Fruit fly (Drosophila melanogaster): Measurements from ENCODE around the gene Itpr.
A peak's percentile ranks its signal among the peaks of the same experiment; 100 is the strongest.

Gene Itpr

DNA sequence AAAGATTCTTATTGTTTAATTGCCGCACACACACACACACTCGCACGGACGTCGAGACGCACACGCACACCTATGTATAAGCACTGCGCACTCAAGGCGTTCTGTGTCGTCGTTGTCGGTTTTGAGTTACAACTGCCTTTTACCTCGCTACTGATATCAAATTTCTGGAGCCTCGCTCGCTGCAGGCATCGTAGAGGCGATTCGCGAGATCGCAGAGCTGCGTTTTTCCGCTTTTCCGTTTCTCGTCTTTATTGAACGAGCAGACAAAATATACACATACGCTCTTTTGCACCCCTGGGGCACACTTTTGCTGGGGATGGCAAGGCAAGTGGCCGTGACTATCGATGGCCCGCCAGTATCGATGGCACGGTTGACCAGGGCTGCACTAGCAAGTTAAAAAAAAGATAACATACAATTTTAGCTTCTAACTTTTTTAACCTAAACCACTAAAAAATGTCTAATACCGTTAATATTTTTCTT lies 30.6 kb downstream of the Itpr start, which contains the start of gene CG2519 (continued):
- TF ChIP-seq CG12219 (GFP tag; optimal IDR thresholded peaks at IDR 0.05), result no peak
- peak; percentile 15 for TF ChIP-seq CG10209 (GFP tag; optimal IDR thresholded peaks at IDR 0.05)
- 0 out of 3 replicates have a peak, but pooled peaks have one; percentile 40 for TF ChIP-seq Optix (GFP tag; IDR thresholded peaks at IDR 0.05)
- peak; percentile 82 for TF ChIP-seq CG7987 (GFP tag; optimal IDR thresholded peaks at IDR 0.05)
- peak; percentile 72 for TF ChIP-seq zfh2 (GFP tag; optimal IDR thresholded peaks at IDR 0.05)
- TF ChIP-seq kah (GFP tag; optimal IDR thresholded peaks at IDR 0.05), result peak; percentile 56
- TF ChIP-seq repo (GFP tag; optimal IDR thresholded peaks at IDR 0.05), result no peak
- no peak for TF ChIP-seq B-H1 (GFP tag; IDR thresholded peaks at IDR 0.05)
- peak; percentile 67; the same call in 1 of the 2 replicates for TF ChIP-seq Xrp1 (GFP tag; IDR thresholded peaks at IDR 0.05)
- TF ChIP-seq CG17361 (GFP tag; IDR thresholded peaks at IDR 0.05), result no peak
- TF ChIP-seq lov (optimal IDR thresholded peaks at IDR 0.05), result no peak
- 0 out of 3 replicates have a peak, but pooled peaks have one; percentile 53 for TF ChIP-seq lov (GFP tag; IDR thresholded peaks at IDR 0.05)
- TF ChIP-seq kni (GFP tag; optimal IDR thresholded peaks at IDR 0.05), result no peak
- TF ChIP-seq bowl (GFP tag; IDR thresholded peaks at IDR 0.05), result no peak; the same call in 1 of the 2 replicates
- peak; percentile 55; the same call in 1 of the 2 replicates for TF ChIP-seq HLH3B (GFP tag; IDR thresholded peaks at IDR 0.05)
- TF ChIP-seq cato (GFP tag; optimal IDR thresholded peaks at IDR 0.05; ENCODE audit: borderline replicate concordance), result no peak
- no peak for TF ChIP-seq CG4854 (GFP tag; optimal IDR thresholded peaks at IDR 0.05)
- no peak for TF ChIP-seq disco-r (GFP tag; optimal IDR thresholded peaks at IDR 0.05)
- peak; percentile 21 for TF ChIP-seq dmrt11E (tag; optimal IDR thresholded peaks at IDR 0.05)
- TF ChIP-seq CG7745 (tag; optimal IDR thresholded peaks at IDR 0.05), result no peak
- TF ChIP-seq CG6765 (GFP tag; optimal IDR thresholded peaks at IDR 0.05), result no peak
- no peak for TF ChIP-seq sd (tag; optimal IDR thresholded peaks at IDR 0.05)
- TF ChIP-seq zfh1 (GFP tag; IDR thresholded peaks at IDR 0.05), result peak; percentile 66
- TF ChIP-seq gcm (GFP tag; optimal IDR thresholded peaks at IDR 0.05), result no peak
- TF ChIP-seq sens (GFP tag), result peak; percentile 91
- TF ChIP-seq BtbVII (GFP tag; optimal IDR thresholded peaks at IDR 0.05), result no peak
- no peak for TF ChIP-seq CG17385 (GFP tag; optimal IDR thresholded peaks at IDR 0.05)
- TF ChIP-seq Gug (GFP tag; IDR thresholded peaks at IDR 0.05), result peak; percentile 74; the same call in 2 of the 4 replicates
- no peak for TF ChIP-seq Oaz (GFP tag; IDR thresholded peaks at IDR 0.05)
- no peak for TF ChIP-seq CG9215 (GFP tag; IDR thresholded peaks at IDR 0.05)
- TF ChIP-seq esg (GFP tag; conservative IDR thresholded peaks at IDR 0.05), result 0 out of 2 replicates have a peak, but pooled peaks have one; percentile 18
- peak; percentile 73 for TF ChIP-seq mam (GFP tag; optimal IDR thresholded peaks at IDR 0.05)
- TF ChIP-seq CG10147 (GFP tag; optimal IDR thresholded peaks at IDR 0.05), result no peak
- TF ChIP-seq CG7928 (GFP tag; optimal IDR thresholded peaks at IDR 0.05), result peak; percentile 98
- no peak for TF ChIP-seq hkb (optimal IDR thresholded peaks at IDR 0.05)
- TF ChIP-seq hkb (GFP tag; IDR thresholded peaks at IDR 0.05), result no peak
- peak; percentile 52 for TF ChIP-seq H2.0 (GFP tag; IDR thresholded peaks at IDR 0.05)
- TF ChIP-seq ind (GFP tag; optimal IDR thresholded peaks at IDR 0.05), result peak; percentile 55
- TF ChIP-seq ara (GFP tag; IDR thresholded peaks at IDR 0.05), result no peak
- no peak for TF ChIP-seq CG9727 (GFP tag; optimal IDR thresholded peaks at IDR 0.05)
- TF ChIP-seq CG4404 (GFP tag; IDR thresholded peaks at IDR 0.05), result no peak
- peak; percentile 46; the same call in 1 of the 2 replicates for TF ChIP-seq aop (GFP tag; IDR thresholded peaks at IDR 0.05)
- TF ChIP-seq Nf-YA (GFP tag; IDR thresholded peaks at IDR 0.05), result peak; percentile 33; the same call in 1 of the 2 replicates
- TF ChIP-seq Dref (GFP tag; IDR thresholded peaks at IDR 0.05), result peak; percentile 95
- no peak for TF ChIP-seq NC2α (GFP tag; optimal IDR thresholded peaks at IDR 0.05)
- TF ChIP-seq odd (GFP tag; optimal IDR thresholded peaks at IDR 0.05), result no peak
- no peak for TF ChIP-seq peb (GFP tag; IDR thresholded peaks at IDR 0.05)
- peak; percentile 24; the same call in 1 of the 3 replicates for TF ChIP-seq Mrtf (GFP tag; IDR thresholded peaks at IDR 0.05)
- peak; percentile 37 for TF ChIP-seq CG9797 (GFP tag; optimal IDR thresholded peaks at IDR 0.05)
- peak; percentile 69 for TF ChIP-seq HLH54F (GFP tag; optimal IDR thresholded peaks at IDR 0.05)
- TF ChIP-seq Oli (tag; optimal IDR thresholded peaks at IDR 0.05), result no peak
- no peak for TF ChIP-seq NK7.1 (GFP tag; optimal IDR thresholded peaks at IDR 0.05)
